Fruit fly (Drosophila melanogaster) whole organism, wandering third instar larva: Measurements from ENCODE around the gene CG33332.

Source experiments
- Abd-B ChIP-seq: fragments of >200 bp; optimal IDR thresholded peaks from 2 replicates; lab custom pipeline; 2017; ENCODE audit warnings: missing biosample characterization, missing genetic modification characterization
- CG32264 ChIP-seq: fragments of 200-800 bp; sonication (Bioruptor generic); optimal IDR thresholded peaks from 2 replicates; lab custom pipeline; 2016; ENCODE audit warnings: missing biosample characterization, missing genetic modification characterization
- CG9705 ChIP-seq: fragments of 200-800 bp; sonication (Bioruptor generic); optimal IDR thresholded peaks from 2 replicates; lab custom pipeline; 2018; ENCODE audit warnings: missing biosample characterization, mild to moderate bottlenecking, missing genetic modification characterization
- CrebA ChIP-seq: fragments of 200-800 bp; sonication (Bioruptor generic); optimal IDR thresholded peaks from 2 replicates; lab custom pipeline; 2016; ENCODE audit warnings: missing biosample characterization, mild to moderate bottlenecking, missing genetic modification characterization, borderline replicate concordance
- Dfd ChIP-seq: fragments of >200 bp; optimal IDR thresholded peaks from 2 replicates; lab custom pipeline; 2017; ENCODE audit warnings: missing biosample characterization, missing genetic modification characterization
- Dif ChIP-seq: fragments of 200-275, 200-300 bp; sonication (Bioruptor generic); optimal IDR thresholded peaks from 2 replicates; lab custom pipeline; 2018; ENCODE audit warnings: missing biosample characterization, missing genetic modification characterization; ENCODE audit not compliant: partially characterized antibody
- GATAd ChIP-seq: sonication (Bioruptor generic); optimal IDR thresholded peaks from 2 replicates; lab custom pipeline; 2016; ENCODE audit warnings: missing biosample characterization, missing genetic modification characterization
- HLH106 ChIP-seq: fragments of 200-800 bp; optimal IDR thresholded peaks from 3 replicates; lab custom pipeline; 2019; ENCODE audit warnings: missing biosample characterization, mild to moderate bottlenecking, missing genetic modification characterization, moderate library complexity
- Hnf4 ChIP-seq: fragments of 200-800 bp; sonication (Bioruptor generic); optimal IDR thresholded peaks from 2 replicates; lab custom pipeline; 2016; ENCODE audit warnings: missing biosample characterization, mild to moderate bottlenecking, missing genetic modification characterization
- Hr78 ChIP-seq: fragments of >200 bp; optimal IDR thresholded peaks from 2 replicates; lab custom pipeline; 2017; ENCODE audit warnings: missing biosample characterization, missing genetic modification characterization
- Hr83 ChIP-seq: fragments of 200-300 bp; sonication (Bioruptor generic); optimal IDR thresholded peaks from 2 replicates; lab custom pipeline; 2016; ENCODE audit warnings: missing biosample characterization, mild to moderate bottlenecking, missing genetic modification characterization, moderate library complexity; ENCODE audit not compliant: poor library complexity, severe bottlenecking
- Jra ChIP-seq: sonication (Bioruptor generic); optimal IDR thresholded peaks from 2 replicates; lab custom pipeline; 2016; ENCODE audit warnings: missing biosample characterization, missing genetic modification characterization
- Mio ChIP-seq: sonication (Bioruptor generic); optimal IDR thresholded peaks from 2 replicates; lab custom pipeline; 2016; ENCODE audit warnings: missing biosample characterization, missing genetic modification characterization
- Myc ChIP-seq: fragments of >200 bp; optimal IDR thresholded peaks from 2 replicates; lab custom pipeline; 2017
- N ChIP-seq: fragments of >200 bp; optimal IDR thresholded peaks from 2 replicates; lab custom pipeline; 2018; ENCODE audit warnings: missing biosample characterization, missing external identifiers, missing genetic modification characterization
- OdsH ChIP-seq: fragments of 200-800 bp; sonication (Bioruptor generic); optimal IDR thresholded peaks from 2 replicates; lab custom pipeline; 2016; ENCODE audit warnings: missing biosample characterization, mild to moderate bottlenecking, missing genetic modification characterization
- Rel ChIP-seq, 2 experiments: fragments of 200-800 bp; sonication (Bioruptor generic) in 1 of 2; optimal IDR thresholded peaks; 2 replicates in 1 of 2; 3 replicates in 1 of 2; lab custom pipeline; 2016 to 2019; ENCODE audit warnings: mild to moderate bottlenecking in 2 of 2, missing biosample characterization in 2 of 2, missing genetic modification characterization in 2 of 2, moderate library complexity in 1 of 2
- Sp1 ChIP-seq: fragments of 200-800 bp; sonication (Bioruptor generic); optimal IDR thresholded peaks from 3 replicates; lab custom pipeline; 2019; ENCODE audit warnings: missing biosample characterization, mild to moderate bottlenecking, missing genetic modification characterization, moderate library complexity
- Vsx2 ChIP-seq: fragments of 200-300, 225-300 bp; sonication (Bioruptor generic); optimal IDR thresholded peaks from 2 replicates; lab custom pipeline; 2018; ENCODE audit warnings: missing biosample characterization, missing genetic modification characterization; ENCODE audit not compliant: partially characterized antibody
- br ChIP-seq: fragments of 200-800 bp; sonication (Bioruptor generic); optimal IDR thresholded peaks from 2 replicates; lab custom pipeline; 2016; ENCODE audit warnings: missing biosample characterization, missing genetic modification characterization
- brk ChIP-seq: fragments of 200-800 bp; sonication (Bioruptor generic); optimal IDR thresholded peaks from 2 replicates; lab custom pipeline; 2016; ENCODE audit warnings: missing biosample characterization, mild to moderate bottlenecking, missing genetic modification characterization
- dl ChIP-seq, 2 experiments: fragments of 175-275, 200-275 bp in 1 of 2; fragments of 200-275 bp in 1 of 2; sonication (Bioruptor generic); optimal IDR thresholded peaks; lab custom pipeline; 2018; ENCODE audit warnings: mild to moderate bottlenecking in 2 of 2, missing biosample characterization in 2 of 2, missing genetic modification characterization in 2 of 2, moderate library complexity in 2 of 2; ENCODE audit not compliant: partially characterized antibody in 2 of 2, insufficient read depth in 1 of 2
- dmrt93B ChIP-seq: fragments of 200-800 bp; sonication (Bioruptor generic); optimal IDR thresholded peaks from 2 replicates; lab custom pipeline; 2018; ENCODE audit warnings: missing biosample characterization, mild to moderate bottlenecking, missing genetic modification characterization
- dsf ChIP-seq: sonication (Bioruptor generic); optimal IDR thresholded peaks from 2 replicates; lab custom pipeline; 2016; ENCODE audit warnings: missing biosample characterization, missing genetic modification characterization, borderline replicate concordance
- ey ChIP-seq: fragments of 200-800 bp; sonication (Bioruptor generic); optimal IDR thresholded peaks from 2 replicates; lab custom pipeline; 2016; ENCODE audit warnings: missing biosample characterization, missing genetic modification characterization
- foxo ChIP-seq, 2 experiments: fragments of 200-800 bp; sonication (Bioruptor generic); optimal IDR thresholded peaks; 2 replicates in 1 of 2; 3 replicates in 1 of 2; lab custom pipeline; 2016 to 2017; ENCODE audit warnings: missing biosample characterization in 2 of 2, missing genetic modification characterization in 2 of 2
- fru ChIP-seq: fragments of 200-800 bp; sonication (Bioruptor generic); optimal IDR thresholded peaks from 3 replicates; lab custom pipeline; 2016; ENCODE audit warnings: missing biosample characterization, mild to moderate bottlenecking, missing genetic modification characterization
- h ChIP-seq: fragments of 200-800 bp; sonication (Bioruptor generic); optimal IDR thresholded peaks from 3 replicates; lab custom pipeline; 2016; ENCODE audit warnings: missing biosample characterization, mild to moderate bottlenecking, missing genetic modification characterization
- jim ChIP-seq: fragments of 175-275, 200-325 bp; sonication (Bioruptor generic); optimal IDR thresholded peaks from 2 replicates; lab custom pipeline; 2016; ENCODE audit warnings: missing biosample characterization, mild to moderate bottlenecking, missing genetic modification characterization
- lola ChIP-seq: fragments of >200 bp; optimal IDR thresholded peaks from 2 replicates; lab custom pipeline; 2017; ENCODE audit warnings: missing biosample characterization, missing genetic modification characterization
- pan ChIP-seq: fragments of >200 bp; optimal IDR thresholded peaks from 2 replicates; lab custom pipeline; 2017
- psq ChIP-seq: fragments of 200-800 bp; sonication (Bioruptor generic); optimal IDR thresholded peaks from 3 replicates; lab custom pipeline; 2017; ENCODE audit warnings: missing biosample characterization, mild to moderate bottlenecking, missing genetic modification characterization, moderate library complexity
- rgr ChIP-seq: fragments of 200-800 bp; sonication (Bioruptor generic); optimal IDR thresholded peaks from 3 replicates; lab custom pipeline; 2016; ENCODE audit warnings: missing biosample characterization, mild to moderate bottlenecking, missing genetic modification characterization
- sage ChIP-seq: fragments of 200-800 bp; sonication (Bioruptor generic); optimal IDR thresholded peaks from 2 replicates; lab custom pipeline; 2016; ENCODE audit warnings: missing biosample characterization, mild to moderate bottlenecking, missing genetic modification characterization
- sv ChIP-seq: fragments of 200-800 bp; sonication (Bioruptor generic); optimal IDR thresholded peaks from 3 replicates; lab custom pipeline; 2016; ENCODE audit warnings: missing biosample characterization, missing genetic modification characterization
- tai ChIP-seq: sonication (Bioruptor generic); optimal IDR thresholded peaks from 2 replicates; lab custom pipeline; 2016; ENCODE audit warnings: missing biosample characterization, missing genetic modification characterization
- usp ChIP-seq: fragments of >200 bp; optimal IDR thresholded peaks from 2 replicates; lab custom pipeline; 2017; ENCODE audit warnings: missing biosample characterization, missing genetic modification characterization
- woc ChIP-seq: sonication (Bioruptor generic); optimal IDR thresholded peaks from 2 replicates; lab custom pipeline; 2016; ENCODE audit warnings: missing biosample characterization, mild to moderate bottlenecking, missing genetic modification characterization

The CG33332 gene

DNA sequence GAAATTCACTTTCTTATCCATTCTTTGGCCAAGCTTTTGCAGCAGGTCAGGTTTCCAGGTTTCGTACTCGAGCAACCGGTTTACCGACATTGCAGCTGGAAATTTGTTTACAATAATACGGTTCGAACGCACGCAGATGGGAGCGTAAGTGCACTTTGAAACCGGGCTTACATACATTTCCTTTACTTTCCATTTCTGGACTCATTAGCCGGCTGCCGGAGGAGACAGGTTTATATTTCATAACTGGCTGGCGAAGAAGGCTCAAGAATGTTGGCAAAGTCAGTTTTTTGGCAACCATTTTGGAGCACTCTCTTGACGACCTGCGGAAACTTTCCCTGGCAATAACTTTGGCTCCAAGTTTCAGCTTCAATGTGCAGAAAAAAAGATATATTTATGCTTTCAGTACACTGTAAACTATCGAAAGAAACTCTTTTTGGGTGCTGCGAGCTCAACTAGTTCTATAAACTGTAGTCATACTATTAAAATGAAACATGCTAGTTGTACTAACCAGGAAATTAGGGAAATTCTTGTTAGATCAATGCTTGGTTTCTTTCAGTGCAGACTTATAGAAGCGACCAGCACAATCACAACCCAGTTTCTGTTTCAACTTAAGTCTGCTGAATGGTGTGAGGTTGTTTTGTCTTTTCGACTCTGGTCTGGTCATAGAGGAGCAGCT, 39.2 kb upstream of the CG33332 start:
- TF ChIP-seq Vsx2 (GFP tag; lab: Kevin White, UChicago) (no peak), foxo (GFP tag; optimal IDR thresholded peaks at IDR 0.05; lab: Kevin White, UChicago) (peak in 1 of 2 experiments; percentile 52), fru (GFP tag; lab: Kevin White, UChicago) (peak; percentile 50), rgr (GFP tag; lab: Kevin White, UChicago) (peak; percentile 22), OdsH (GFP tag; lab: Kevin White, UChicago) (no peak), CG32264 (GFP tag; lab: Kevin White, UChicago) (no peak)
- TF ChIP-seq, all 38 proteins: peak for 3

DNA sequence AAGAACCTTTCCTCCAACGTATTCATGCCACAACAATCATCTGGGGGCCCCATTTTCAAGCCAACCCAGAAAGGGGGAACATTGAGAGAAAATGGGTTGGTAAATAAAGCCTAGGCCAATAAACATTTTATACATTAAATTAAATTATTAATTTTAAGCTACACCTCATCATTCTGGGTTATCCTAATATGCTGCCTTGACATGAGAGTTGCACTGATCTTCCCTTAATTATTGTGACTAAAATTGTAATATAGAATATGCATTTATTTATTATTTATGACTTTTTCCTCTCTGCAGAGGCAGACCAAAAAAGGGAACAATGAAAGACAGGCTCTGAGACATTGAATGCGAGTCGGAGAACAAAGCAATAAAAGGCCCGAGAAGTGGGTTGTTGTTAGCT, 38.4 kb upstream of the CG33332 start:
- TF ChIP-seq sv (GFP tag; lab: Kevin White, UChicago) (no peak), usp (GFP tag; lab: Kevin White, UChicago) (no peak)

DNA sequence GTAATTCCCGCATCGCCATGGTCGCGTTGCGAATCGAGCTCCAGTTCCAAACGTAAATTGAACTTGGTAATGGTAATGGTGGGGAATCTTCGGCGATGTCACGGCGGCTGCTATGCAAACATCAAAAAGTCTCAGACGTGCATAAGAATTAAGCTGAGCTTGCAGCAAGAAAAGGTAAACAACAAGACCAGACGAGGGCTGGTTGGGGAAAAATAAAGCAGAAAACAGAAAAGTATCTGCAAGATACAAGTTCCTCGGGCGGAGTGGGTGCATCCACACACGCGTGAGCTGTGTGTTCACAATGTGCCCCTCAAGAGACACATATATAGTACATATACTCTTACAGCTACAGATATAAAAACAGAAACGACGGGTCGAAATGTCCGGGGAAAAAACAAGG, 33.6 kb upstream of the CG33332 start:
- TF ChIP-seq GATAd (GFP tag; lab: Kevin White, UChicago) = no peak
- peak in 1 of 2 experiments; percentile 8 for TF ChIP-seq dl (GFP tag; optimal IDR thresholded peaks at IDR 0.05; lab: Kevin White, UChicago; ENCODE audit: insufficient read depth in 1 of 2, partially characterized antibody in 2 of 2)

DNA sequence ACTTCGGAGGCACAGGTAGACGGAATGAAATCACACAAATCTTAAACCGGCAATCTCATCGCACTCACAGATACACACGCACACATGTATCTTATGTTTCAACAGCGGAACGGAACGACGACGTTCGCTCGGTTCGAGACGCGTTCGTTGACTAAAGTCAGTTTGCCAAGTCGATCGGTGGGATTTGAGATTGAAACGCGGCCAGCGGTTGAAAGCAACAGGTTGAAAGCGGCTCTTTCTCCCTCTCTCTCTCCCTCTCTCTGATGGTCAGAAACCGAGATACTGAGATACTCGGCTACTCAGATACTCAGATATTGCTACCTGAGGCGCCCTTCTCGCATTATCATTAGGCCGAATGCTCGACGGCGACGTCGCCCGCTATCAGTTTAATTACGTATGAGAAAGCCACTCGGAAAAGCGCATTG, 32.5 kb upstream of the CG33332 start:
- TF ChIP-seq Rel (GFP tag; optimal IDR thresholded peaks at IDR 0.05; lab: Kevin White, UChicago) = peak; percentile 29
- TF ChIP-seq Rel (tag; optimal IDR thresholded peaks at IDR 0.05; lab: Kevin White, UChicago) = peak; percentile 45
- TF ChIP-seq HLH106 (tag; lab: Kevin White, UChicago) = peak; percentile 21
- no peak for TF ChIP-seq dsf (GFP tag; lab: Kevin White, UChicago)
- peak; percentile 69 for TF ChIP-seq OdsH (GFP tag; lab: Kevin White, UChicago)
- TF ChIP-seq dmrt93B (GFP tag; lab: Kevin White, UChicago) = no peak
- peak; percentile 21 for TF ChIP-seq CG9705 (GFP tag; lab: Kevin White, UChicago)
- TF ChIP-seq Vsx2 (GFP tag; lab: Kevin White, UChicago) = peak; percentile 87
- TF ChIP-seq Dfd (GFP tag; lab: Kevin White, UChicago) = no peak
- no peak for TF ChIP-seq N
- no peak for TF ChIP-seq usp (GFP tag; lab: Kevin White, UChicago)
- no peak for TF ChIP-seq CG32264 (GFP tag; lab: Kevin White, UChicago)
- peak; percentile 9 for TF ChIP-seq woc (GFP tag; lab: Kevin White, UChicago)
- TF ChIP-seq foxo (GFP tag; optimal IDR thresholded peaks at IDR 0.05; lab: Kevin White, UChicago) = peak in 1 of 2 experiments; percentile 49
- peak; percentile 41 for TF ChIP-seq Dif (GFP tag; lab: Kevin White, UChicago)
- TF ChIP-seq h (GFP tag; lab: Kevin White, UChicago) = peak; percentile 74
- peak; percentile 56 for TF ChIP-seq Hnf4 (GFP tag; lab: Kevin White, UChicago)
- peak; percentile 40 to 61 for TF ChIP-seq dl (GFP tag; optimal IDR thresholded peaks at IDR 0.05; lab: Kevin White, UChicago; ENCODE audit: insufficient read depth in 1 of 2, partially characterized antibody in 2 of 2)
- TF ChIP-seq Abd-B (GFP tag; lab: Kevin White, UChicago) = no peak
- no peak for TF ChIP-seq Myc (lab: Kevin White, UChicago)
- peak; percentile 35 for TF ChIP-seq Jra
- TF ChIP-seq rgr (GFP tag; lab: Kevin White, UChicago) = peak; percentile 68
- peak; percentile 82 for TF ChIP-seq Hr83 (GFP tag; lab: Kevin White, UChicago)
- peak; percentile 17 for TF ChIP-seq ey
- TF ChIP-seq tai = no peak
- TF ChIP-seq lola (GFP tag; lab: Kevin White, UChicago) = no peak
- peak; percentile 80 for TF ChIP-seq brk (GFP tag; lab: Kevin White, UChicago)
- TF ChIP-seq jim (GFP tag; lab: Kevin White, UChicago) = peak; percentile 38
- TF ChIP-seq br (GFP tag; lab: Kevin White, UChicago) = peak; percentile 73
- no peak for TF ChIP-seq Hr78 (GFP tag; lab: Kevin White, UChicago)
- no peak for TF ChIP-seq Mio (GFP tag; lab: Kevin White, UChicago)
- TF ChIP-seq sv (GFP tag; lab: Kevin White, UChicago) = no peak
- peak; percentile 25 for TF ChIP-seq CrebA (GFP tag; lab: Kevin White, UChicago)
- TF ChIP-seq pan = no peak
- TF ChIP-seq psq (GFP tag; lab: Kevin White, UChicago) = peak; percentile 50
- peak; percentile 60 for TF ChIP-seq Sp1
- TF ChIP-seq GATAd (GFP tag; lab: Kevin White, UChicago) = no peak
- TF ChIP-seq sage = no peak
- TF ChIP-seq fru (GFP tag; lab: Kevin White, UChicago) = peak; percentile 68
